Worm (Caenorhabditis elegans) whole organism, early embryonic: ENCODE data around the gene K08D8.6.

ENCODE experiments used
- B0310.2 ChIP-seq: sonication (generic microtip); optimal IDR thresholded peaks from 2 replicates; lab custom pipeline; 2016; ENCODE audit warnings: mild to moderate bottlenecking, missing genetic modification characterization, missing compliant biosample characterization
- F13C5.2 ChIP-seq: sonication (generic microtip); optimal IDR thresholded peaks from 2 replicates; lab custom pipeline; 2017; ENCODE audit warnings: mild to moderate bottlenecking, missing genetic modification characterization, inconsistent platforms, missing compliant biosample characterization
- aly-1 ChIP-seq: sonication (generic microtip); optimal IDR thresholded peaks from 2 replicates; lab custom pipeline; 2016; ENCODE audit warnings: missing genetic modification characterization, missing compliant biosample characterization
- ama-1 ChIP-seq: fragments of 150-350 bp; optimal IDR thresholded peaks from 2 replicates; lab custom pipeline; 2014
- ceh-13 ChIP-seq: fragments of 200-800 bp; sonication (Bioruptor generic); optimal IDR thresholded peaks from 2 replicates; lab custom pipeline; 2018; ENCODE audit warnings: mild to moderate bottlenecking, missing genetic modification characterization, missing compliant biosample characterization
- ceh-36 ChIP-seq: sonication (generic microtip); optimal IDR thresholded peaks from 2 replicates; lab custom pipeline; 2016; ENCODE audit warnings: missing genetic modification characterization, inconsistent platforms, missing compliant biosample characterization
- flt-1 ChIP-seq: fragments of 200-800 bp; sonication (Bioruptor generic); IDR thresholded peaks from 2 replicates; pipeline ENCODE4 v1.3.6; 2022; ENCODE audit warnings: missing genetic modification characterization, missing compliant biosample characterization
- hmbx-1 ChIP-seq: sonication (generic microtip); optimal IDR thresholded peaks from 2 replicates; lab custom pipeline; 2016; ENCODE audit warnings: mild to moderate bottlenecking, missing genetic modification characterization, missing compliant biosample characterization
- hnd-1 ChIP-seq: sonication (generic microtip); optimal IDR thresholded peaks from 2 replicates; lab custom pipeline; 2016; ENCODE audit warnings: missing genetic modification characterization, missing compliant biosample characterization
- scrt-1 ChIP-seq: fragments of 200-800 bp; sonication (Bioruptor generic); IDR thresholded peaks from 2 replicates; pipeline ENCODE4 v1.3.6; 2022; ENCODE audit warnings: missing genetic modification characterization, missing compliant biosample characterization
- tbx-11 ChIP-seq: fragments of 200-800 bp; sonication (Bioruptor generic); IDR thresholded peaks from 2 replicates; pipeline ENCODE4 v1.3.6; 2022; ENCODE audit warnings: missing genetic modification characterization, missing compliant biosample characterization
- tbx-37 ChIP-seq: fragments of 200-800 bp; sonication (Bioruptor generic); conservative IDR thresholded peaks from 2 replicates; pipeline ENCODE4 v1.3.6; 2022; ENCODE audit warnings: missing genetic modification reagents, missing genetic modification characterization, missing compliant biosample characterization
- tra-4 ChIP-seq: sonication (generic microtip); optimal IDR thresholded peaks from 2 replicates; lab custom pipeline; 2017; ENCODE audit warnings: missing genetic modification characterization, missing compliant biosample characterization

ce11 chrIV:12918256-12918655 lies 27.9 kb upstream of the K08D8.6 start, which contains the start of gene C32H11.3:
- TF ChIP-seq hmbx-1 = no peak
- no peak for TF ChIP-seq flt-1 (GFP tag; lab: Robert Waterston, UW)
- no peak for TF ChIP-seq tra-4 (tag; lab: Kevin White, UChicago)
- no peak for TF ChIP-seq ama-1 (lab: Kevin White, UChicago)
- no peak for TF ChIP-seq hnd-1 (tag; lab: Kevin White, UChicago)
- TF ChIP-seq B0310.2 (tag; lab: Kevin White, UChicago) = no peak
- TF ChIP-seq aly-1 (tag; lab: Kevin White, UChicago) = no peak
- TF ChIP-seq ceh-36 (tag; lab: Kevin White, UChicago) = no peak
- TF ChIP-seq tbx-11 (GFP tag; lab: Robert Waterston, UW) = no peak
- TF ChIP-seq F13C5.2 = no peak
- no peak for TF ChIP-seq tbx-37 (GFP tag; lab: Robert Waterston, UW)
- TF ChIP-seq scrt-1 = no peak
- TF ChIP-seq ceh-13 (GFP tag; lab: Kevin White, UChicago) = no peak
